Fruit fly (Drosophila melanogaster): ENCODE data around the gene CG9915.

The CG9915 gene

dm6 chrX:16285186-16285585 lies 27.8 kb downstream of the CG9915 start (continued):
- TF ChIP-seq gcm (GFP tag; optimal IDR thresholded peaks at IDR 0.05) (peak; percentile 4), CG16779 (GFP tag; IDR thresholded peaks at IDR 0.05) (no peak), CG7745 (tag; optimal IDR thresholded peaks at IDR 0.05) (no peak), CG4424 (GFP tag; optimal IDR thresholded peaks at IDR 0.05) (peak; percentile 32), ara (GFP tag; IDR thresholded peaks at IDR 0.05) (no peak), CG9727 (GFP tag; optimal IDR thresholded peaks at IDR 0.05) (peak; percentile 19), CG17359 (tag; optimal IDR thresholded peaks at IDR 0.05) (peak; percentile 20), Ssrp (tag; optimal IDR thresholded peaks at IDR 0.05) (peak; percentile 13), sug (tag; optimal IDR thresholded peaks at IDR 0.05) (peak; percentile 4), grau (tag; optimal IDR thresholded peaks at IDR 0.05) (peak; percentile 91), CG10267 (tag; optimal IDR thresholded peaks at IDR 0.05) (peak; percentile 14), B-H1 (GFP tag; IDR thresholded peaks at IDR 0.05) (0 out of 3 replicates have a peak, but pooled peaks have one; percentile 15), CG6683 (GFP tag; optimal IDR thresholded peaks at IDR 0.05) (no peak), CG5180 (GFP tag; optimal IDR thresholded peaks at IDR 0.05) (no peak), CG17829 (tag; optimal IDR thresholded peaks at IDR 0.05) (peak; percentile 14), tap (tag; optimal IDR thresholded peaks at IDR 0.05) (no peak), CG4282 (GFP tag; optimal IDR thresholded peaks at IDR 0.05) (no peak), tin (GFP tag; optimal IDR thresholded peaks at IDR 0.05) (no peak), sens (GFP tag) (peak; percentile 70), CG10366 (GFP tag; IDR thresholded peaks at IDR 0.05) (peak; percentile 14; the same call in 1 of the 2 replicates), CG2129 (GFP tag; IDR thresholded peaks at IDR 0.05; ENCODE audit: partially characterized antibody) (no peak), unpg (GFP tag; optimal IDR thresholded peaks at IDR 0.05) (peak; percentile 50), trem (tag; optimal IDR thresholded peaks at IDR 0.05) (peak; percentile 5), MBD-R2 (GFP tag; IDR thresholded peaks at IDR 0.05) (no peak), CG17385 (GFP tag; optimal IDR thresholded peaks at IDR 0.05) (peak; percentile 29), CG12391 (tag; optimal IDR thresholded peaks at IDR 0.05) (peak; percentile 42), esg (GFP tag; conservative IDR thresholded peaks at IDR 0.05) (0 out of 2 replicates have a peak, but pooled peaks have one; percentile 9), CG7839 (tag; optimal IDR thresholded peaks at IDR 0.05) (peak; percentile 36), row (GFP tag; IDR thresholded peaks at IDR 0.05) (peak; percentile 77), CG18599 (GFP tag; optimal IDR thresholded peaks at IDR 0.05) (peak; percentile 12), Ada2b (GFP tag; IDR thresholded peaks at IDR 0.05) (0 out of 2 replicates have a peak, but pooled peaks have one; percentile 21), hbn (GFP tag; IDR thresholded peaks at IDR 0.05; ENCODE audit: partially characterized antibody) (no peak), Max (GFP tag; optimal IDR thresholded peaks at IDR 0.05) (no peak), CG8388 (GFP tag; optimal IDR thresholded peaks at IDR 0.05) (peak; percentile 19), CG17361 (GFP tag; IDR thresholded peaks at IDR 0.05) (0 out of 3 replicates have a peak, but pooled peaks have one; percentile 33), CG2120 (GFP tag; optimal IDR thresholded peaks at IDR 0.05) (peak; percentile 39), D19A (tag; optimal IDR thresholded peaks at IDR 0.05) (peak; percentile 25), Deaf1 (tag; optimal IDR thresholded peaks at IDR 0.05) (no peak), CG11456 (GFP tag; IDR thresholded peaks at IDR 0.05) (0 out of 3 replicates have a peak, but pooled peaks have one; percentile 5), CG8924 (tag; optimal IDR thresholded peaks at IDR 0.05) (no peak), CG17328 (GFP tag; IDR thresholded peaks at IDR 0.05) (0 out of 2 replicates have a peak, but pooled peaks have one; percentile 15), ro (GFP tag; IDR thresholded peaks at IDR 0.05) (no peak), twi (tag; optimal IDR thresholded peaks at IDR 0.05) (no peak), ase (GFP tag; IDR thresholded peaks at IDR 0.05) (no peak), tgo (GFP tag; IDR thresholded peaks at IDR 0.05) (peak; percentile 25; the same call in 2 of the 3 replicates), Meics (GFP tag; optimal IDR thresholded peaks at IDR 0.05) (peak; percentile 24), gem (tag; optimal IDR thresholded peaks at IDR 0.05) (peak; percentile 65), ab (GFP tag; optimal IDR thresholded peaks at IDR 0.05) (no peak), dpn (GFP tag; optimal IDR thresholded peaks at IDR 0.05) (peak in 1 of 2 experiments; percentile 9), CG12104 (GFP tag; optimal IDR thresholded peaks at IDR 0.05) (peak; percentile 6)

All from whole organism, embryonic.